Worm (Caenorhabditis elegans) whole organism, young adult: ENCODE data around the gene M117.4.

Source experiments
- F49E8.2 ChIP-seq: sonication (generic microtip); optimal IDR thresholded peaks from 3 replicates; lab custom pipeline; 2017; ENCODE audit warnings: missing genetic modification characterization, mild to moderate bottlenecking, missing compliant biosample characterization, antibody characterized with exemption, moderate library complexity; ENCODE audit not compliant: insufficient read depth
- akir-1 ChIP-seq: fragments of 200-800 bp; sonication (Bioruptor generic); optimal IDR thresholded peaks from 2 replicates; lab custom pipeline; 2018; ENCODE audit warnings: mild to moderate bottlenecking, missing genetic modification characterization, moderate library complexity, missing compliant biosample characterization
- ama-1 ChIP-seq, 3 experiments: fragments of 150-350 bp in 1 of 3; sonication (generic microtip) in 2 of 3; optimal IDR thresholded peaks; 2 replicates each; lab custom pipeline; 2014 to 2018; ENCODE audit warnings: missing biosample characterization in 2 of 3, missing genetic modification characterization in 2 of 3, missing genetic modification reagents in 2 of 3
- ceh-27 ChIP-seq: fragments of 200-800 bp; sonication (Bioruptor generic); optimal IDR thresholded peaks from 2 replicates; lab custom pipeline; 2018; ENCODE audit warnings: mild to moderate bottlenecking, missing genetic modification characterization, moderate library complexity, missing compliant biosample characterization
- chd-7 ChIP-seq: sonication (generic microtip); optimal IDR thresholded peaks from 2 replicates; lab custom pipeline; 2016; ENCODE audit warnings: mild to moderate bottlenecking, missing genetic modification characterization, moderate library complexity, missing compliant biosample characterization
- lag-1 ChIP-seq: fragments of 200-800 bp; sonication (Bioruptor generic); IDR thresholded peaks from 2 replicates; pipeline ENCODE4 v1.3.6; 2022; ENCODE audit warnings: missing genetic modification reagents, missing genetic modification characterization, missing compliant biosample characterization
- lin-35 ChIP-seq, 3 experiments: fragments of 150-350 bp in 2 of 3; sonication (generic microtip) in 1 of 3; optimal IDR thresholded peaks; 2 replicates each; lab custom pipeline; 2014 to 2018; ENCODE audit warnings: missing biosample characterization in 3 of 3, missing genetic modification characterization in 3 of 3, missing genetic modification reagents in 3 of 3
- lir-1 ChIP-seq: fragments of 200-800 bp; sonication (Bioruptor generic); conservative IDR thresholded peaks from 2 replicates; pipeline ENCODE4 v1.3.6; 2022; ENCODE audit warnings: missing genetic modification reagents, missing genetic modification characterization, missing compliant biosample characterization
- nhr-90 ChIP-seq: sonication (generic microtip); optimal IDR thresholded peaks from 2 replicates; lab custom pipeline; 2016; ENCODE audit warnings: missing genotype, mild to moderate bottlenecking, missing genetic modification characterization, missing compliant biosample characterization

- TF ChIP-seq ceh-27 (GFP tag; lab: Kevin White, UChicago) (no peak), akir-1 (GFP tag; lab: Kevin White, UChicago) (no peak), chd-7 (tag; lab: Kevin White, UChicago) (no peak), ama-1 (optimal IDR thresholded peaks at IDR 0.05; lab: Kevin White, UChicago) (no peak), ama-1 (GFP tag; optimal IDR thresholded peaks at IDR 0.05; lab: Kevin White, UChicago) (no peak), lir-1 (GFP tag; lab: Robert Waterston, UW) (no peak), F49E8.2 (tag; lab: Kevin White, UChicago) (no peak), nhr-90 (tag; lab: Kevin White, UChicago) (no peak), lag-1 (no peak), lin-35 (GFP tag; optimal IDR thresholded peaks at IDR 0.05; lab: Kevin White, UChicago) (no peak)
These were observed 32.3 kb downstream of the M117.4 start, which contains the start of gene dyf-18 for ce11 chrIV:11801078-11801477.
